Fruit fly (Drosophila melanogaster) whole organism, pupa: Measurements from ENCODE around the gene rictor.

Experiments
- CG10348 ChIP-seq: fragments of 200-800 bp; sonication (Bioruptor generic); IDR thresholded peaks from 2 replicates; pipeline ENCODE4 v1.3.6; 2022; ENCODE audit warnings: missing biosample characterization, missing genetic modification characterization
- CG12605 ChIP-seq: fragments of 200-800 bp; sonication (Bioruptor generic); IDR thresholded peaks from 2 replicates; pipeline ENCODE4 v1.3.6; 2022; ENCODE audit warnings: missing biosample characterization, missing genetic modification characterization
- CG13204 ChIP-seq: fragments of 200-800 bp; sonication (Bioruptor generic); optimal IDR thresholded peaks from 2 replicates; lab custom pipeline; 2018; ENCODE audit warnings: missing biosample characterization, mild to moderate bottlenecking, missing genetic modification characterization, moderate library complexity
- CG14655 ChIP-seq: fragments of 200-800 bp; sonication (Bioruptor generic); optimal IDR thresholded peaks from 3 replicates; lab custom pipeline; 2017; ENCODE audit warnings: mild to moderate bottlenecking, missing biosample characterization, missing genetic modification reagents, missing genetic modification characterization
- CG15710 ChIP-seq: fragments of 200-800 bp; sonication (Bioruptor generic); optimal IDR thresholded peaks from 2 replicates; lab custom pipeline; 2018; ENCODE audit warnings: missing biosample characterization, mild to moderate bottlenecking, missing genetic modification characterization, moderate library complexity
- CG17806 ChIP-seq: fragments of 200-800 bp; sonication (Bioruptor generic); optimal IDR thresholded peaks from 2 replicates; lab custom pipeline; 2018; ENCODE audit warnings: missing biosample characterization, mild to moderate bottlenecking, missing genetic modification characterization, moderate library complexity
- CG32121 ChIP-seq: fragments of 200-800 bp; sonication (Bioruptor generic); IDR thresholded peaks from 2 replicates; pipeline ENCODE4 v1.3.6; 2022; ENCODE audit warnings: missing biosample characterization, missing genetic modification characterization
- CG34367 ChIP-seq: fragments of 200-800 bp; sonication (Bioruptor generic); optimal IDR thresholded peaks from 2 replicates; lab custom pipeline; 2018; ENCODE audit warnings: missing biosample characterization, mild to moderate bottlenecking, missing genetic modification characterization
- CG4496 ChIP-seq: fragments of 200-800 bp; sonication (Bioruptor generic); IDR thresholded peaks from 3 replicates; pipeline ENCODE4 v1.3.6; 2022; ENCODE audit warnings: missing biosample characterization, missing genetic modification characterization
- CG8159 ChIP-seq: fragments of 200-800 bp; sonication (Bioruptor generic); optimal IDR thresholded peaks from 3 replicates; lab custom pipeline; 2018; ENCODE audit warnings: missing biosample characterization, mild to moderate bottlenecking, missing genetic modification characterization, moderate library complexity
- CG8301 ChIP-seq: fragments of 200-800 bp; sonication (Bioruptor generic); optimal IDR thresholded peaks from 2 replicates; lab custom pipeline; 2018; ENCODE audit warnings: missing biosample characterization, mild to moderate bottlenecking, missing genetic modification characterization
- CG9948 ChIP-seq: fragments of 200-800 bp; sonication (Bioruptor generic); optimal IDR thresholded peaks from 2 replicates; lab custom pipeline; 2018; ENCODE audit warnings: missing biosample characterization, mild to moderate bottlenecking, missing genetic modification characterization, moderate library complexity
- D1 ChIP-seq: fragments of 200-800 bp; sonication (Bioruptor generic); optimal IDR thresholded peaks from 2 replicates; lab custom pipeline; 2018; ENCODE audit warnings: missing biosample characterization, mild to moderate bottlenecking, missing genetic modification characterization, moderate library complexity
- EcR ChIP-seq: fragments of 200-800 bp; sonication (Bioruptor generic); optimal IDR thresholded peaks from 3 replicates; lab custom pipeline; 2019; ENCODE audit warnings: missing biosample characterization, missing genetic modification characterization, mild to moderate bottlenecking, moderate library complexity, missing genetic modification reagents
- Ets98B ChIP-seq: fragments of 200-800 bp; sonication (Bioruptor generic); IDR thresholded peaks from 2 replicates; pipeline ENCODE4 v1.3.6; 2022; ENCODE audit warnings: missing biosample characterization, missing genetic modification characterization
- Pif1A ChIP-seq: fragments of 200-800 bp; sonication (Bioruptor generic); optimal IDR thresholded peaks from 3 replicates; lab custom pipeline; 2016; ENCODE audit warnings: missing biosample characterization, missing genetic modification characterization
- Pif1B ChIP-seq: fragments of 200-800 bp; sonication (Bioruptor generic); optimal IDR thresholded peaks from 3 replicates; lab custom pipeline; 2016; ENCODE audit warnings: missing biosample characterization, missing genetic modification characterization
- Snoo ChIP-seq: fragments of 200-800 bp; sonication (Bioruptor generic); optimal IDR thresholded peaks from 3 replicates; lab custom pipeline; 2017; ENCODE audit warnings: missing biosample characterization, mild to moderate bottlenecking, missing genetic modification characterization, inconsistent platforms
- fd96Ca ChIP-seq: fragments of 200-800 bp; sonication (Bioruptor generic); IDR thresholded peaks from 3 replicates; pipeline ENCODE4 v1.3.6; 2022; ENCODE audit warnings: missing biosample characterization, missing genetic modification characterization
- gl ChIP-seq: fragments of 200-800 bp; sonication (Bioruptor generic); optimal IDR thresholded peaks from 2 replicates; lab custom pipeline; 2018; ENCODE audit warnings: missing biosample characterization, mild to moderate bottlenecking, missing genetic modification characterization
- rn ChIP-seq: fragments of 200-800 bp; sonication (Bioruptor generic); IDR thresholded peaks from 2 replicates; pipeline ENCODE4 v1.3.6; 2022; ENCODE audit warnings: missing biosample characterization, missing genetic modification characterization

The rictor gene

DNA sequence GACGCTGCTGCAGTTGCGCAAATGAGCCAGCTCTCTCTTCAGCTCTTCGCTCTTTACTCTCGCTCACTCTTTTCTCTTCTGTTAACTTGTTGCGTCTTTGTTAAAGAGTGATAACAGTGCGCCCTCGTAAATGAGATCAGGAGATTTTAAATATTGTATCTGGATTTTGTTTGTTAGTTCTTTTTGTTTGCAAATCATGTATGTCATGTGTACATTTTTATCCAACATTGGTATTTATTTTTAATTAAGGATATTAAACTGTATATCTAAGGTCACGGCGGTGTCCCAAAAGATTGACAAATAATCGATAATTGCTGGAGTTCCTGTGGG is 37.7 kb upstream of the rictor start:
- no peak for TF ChIP-seq CG13204 (GFP tag; lab: Kevin White, UChicago)
- peak; percentile 48; the same call in 1 of the 2 replicates for TF ChIP-seq CG32121 (GFP tag; lab: Robert Waterston, UW)
- peak; percentile 39 for TF ChIP-seq CG14655 (GFP tag; lab: Kevin White, UChicago)
- TF ChIP-seq D1 = peak; percentile 23
- TF ChIP-seq Snoo (tag; lab: Kevin White, UChicago) = no peak
- peak; percentile 28 for TF ChIP-seq CG34367
- TF ChIP-seq rn (GFP tag; lab: Robert Waterston, UW) = no peak
- TF ChIP-seq CG15710 = peak; percentile 50
- TF ChIP-seq CG8159 = peak; percentile 60
- TF ChIP-seq CG10348 = no peak
- peak; percentile 43; the same call in 1 of the 2 replicates for TF ChIP-seq CG12605
- TF ChIP-seq Pif1A (GFP tag; lab: Kevin White, UChicago) = peak; percentile 37
- TF ChIP-seq fd96Ca (GFP tag; lab: Robert Waterston, UW) = no peak
- TF ChIP-seq CG4496 (GFP tag; lab: Robert Waterston, UW) = peak; percentile 86
- peak; percentile 53 for TF ChIP-seq Pif1B (GFP tag; lab: Kevin White, UChicago)
- TF ChIP-seq CG17806 = peak; percentile 53
- TF ChIP-seq CG9948 (tag; lab: Kevin White, UChicago) = peak; percentile 42
- peak; percentile 84 for TF ChIP-seq EcR (GFP tag; lab: Kevin White, UChicago)
- no peak for TF ChIP-seq gl (tag; lab: Kevin White, UChicago)
- peak; percentile 60 for TF ChIP-seq CG8301 (tag; lab: Kevin White, UChicago)
- peak; percentile 52; the same call in 1 of the 2 replicates for TF ChIP-seq Ets98B

DNA sequence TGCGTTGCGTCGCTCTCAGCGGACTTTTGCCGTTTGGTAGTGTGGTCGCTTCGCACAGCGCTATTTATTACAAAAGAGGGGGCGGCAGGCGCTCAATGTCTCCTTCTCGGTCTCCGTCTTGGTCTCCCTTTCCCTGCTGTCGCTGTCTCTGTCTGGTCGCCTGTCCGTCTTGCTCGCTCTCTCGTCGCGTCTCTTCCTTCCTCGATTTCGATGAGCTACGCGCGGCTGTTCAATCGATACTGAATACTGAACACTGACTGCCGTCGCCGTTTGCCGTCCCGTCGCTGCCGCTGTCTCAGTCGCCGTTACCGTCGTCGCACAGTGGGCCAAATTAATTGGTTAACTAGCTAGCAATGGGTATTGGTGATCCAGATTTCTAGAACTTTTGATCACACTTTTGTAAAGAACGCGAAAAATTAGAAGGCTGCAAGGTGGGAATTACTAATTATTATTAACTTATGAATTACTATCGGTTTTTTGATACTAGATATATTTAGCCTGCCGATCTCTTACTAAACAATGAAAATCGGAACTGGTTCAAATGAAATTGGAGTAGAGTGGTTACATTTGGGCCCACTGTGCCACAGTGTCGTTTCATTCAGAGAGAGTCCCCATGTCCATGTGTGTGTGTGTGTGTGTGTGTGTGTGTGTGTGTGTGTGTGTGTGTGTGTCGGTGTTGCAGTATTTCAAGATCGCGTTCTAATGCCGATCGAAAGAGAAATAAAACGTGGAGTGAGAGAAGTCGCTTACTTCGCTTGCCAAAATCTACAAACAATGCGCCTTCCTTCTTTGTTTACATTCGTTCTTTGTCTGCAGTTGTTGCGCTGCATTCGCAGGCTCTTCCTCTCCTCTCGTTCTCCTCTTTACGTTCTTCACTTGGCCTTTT is 37.1 kb upstream of the rictor start, which contains the start of gene CG8034:
CG8034 (minus strand) TSS at position 264 of the 886 bp plus-strand sequence.
- TF ChIP-seq CG12605 (peak; percentile 91), CG13204 (GFP tag; lab: Kevin White, UChicago) (peak; percentile 98), CG17806 (peak; percentile 96), CG14655 (GFP tag; lab: Kevin White, UChicago) (peak; percentile 99), CG9948 (tag; lab: Kevin White, UChicago) (peak; percentile 99), EcR (GFP tag; lab: Kevin White, UChicago) (peak; percentile 38), CG15710 (peak; percentile 98), CG32121 (GFP tag; lab: Robert Waterston, UW) (peak; percentile 95), Pif1B (GFP tag; lab: Kevin White, UChicago) (peak; percentile 98), gl (tag; lab: Kevin White, UChicago) (peak; percentile 95), CG8159 (peak; percentile 99), Ets98B (peak; percentile 92), CG10348 (peak; percentile 91), CG34367 (peak; percentile 96), fd96Ca (GFP tag; lab: Robert Waterston, UW) (peak; percentile 97), CG8301 (tag; lab: Kevin White, UChicago) (peak; percentile 98), Snoo (tag; lab: Kevin White, UChicago) (peak; percentile 98), CG4496 (GFP tag; lab: Robert Waterston, UW) (peak; percentile 97), Pif1A (GFP tag; lab: Kevin White, UChicago) (peak; percentile 98), rn (GFP tag; lab: Robert Waterston, UW) (peak; percentile 85), D1 (peak; percentile 97)
- TF ChIP-seq, all 21 proteins: peak for 21

- TF ChIP-seq CG13204 (GFP tag; lab: Kevin White, UChicago) (no peak), Ets98B (no peak), EcR (GFP tag; lab: Kevin White, UChicago) (peak; percentile 64)
Observed at dm6 chrX:19295831-19296423, 34.9 kb upstream of the rictor start.

DNA sequence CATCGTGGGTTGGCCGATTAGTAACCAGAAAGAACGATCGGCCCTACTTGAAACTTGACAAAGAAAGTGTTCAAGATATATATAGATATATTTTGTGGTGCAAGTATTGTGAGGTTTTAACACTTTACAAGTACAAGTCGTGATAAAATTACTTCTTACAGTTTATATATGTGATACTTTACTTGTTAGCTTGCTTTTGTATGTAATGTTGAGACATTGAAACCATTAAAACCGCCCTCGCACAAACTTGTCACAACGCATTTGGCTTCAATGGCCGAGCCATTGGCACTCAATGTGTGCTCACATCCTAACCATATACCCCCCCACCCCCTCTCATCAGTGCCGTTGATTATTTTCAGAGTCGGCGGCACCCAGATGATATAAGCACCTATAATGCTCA is 33.9 kb upstream of the rictor start:
- TF ChIP-seq Snoo (tag; lab: Kevin White, UChicago) (no peak), Ets98B (no peak), CG34367 (no peak), CG12605 (no peak), rn (GFP tag; lab: Robert Waterston, UW) (no peak), CG14655 (GFP tag; lab: Kevin White, UChicago) (no peak), CG8301 (tag; lab: Kevin White, UChicago) (no peak)
- TF ChIP-seq, all 21 proteins: peak for 0

dm6 chrX:19294030-19294429 is 33.0 kb upstream of the rictor start:
- no peak for TF ChIP-seq CG17806
- no peak for TF ChIP-seq CG8159
- no peak for TF ChIP-seq CG12605
- TF ChIP-seq Pif1B (GFP tag; lab: Kevin White, UChicago) = no peak
- no peak for TF ChIP-seq rn (GFP tag; lab: Robert Waterston, UW)
- no peak for TF ChIP-seq gl (tag; lab: Kevin White, UChicago)
- TF ChIP-seq CG32121 (GFP tag; lab: Robert Waterston, UW) = no peak

DNA sequence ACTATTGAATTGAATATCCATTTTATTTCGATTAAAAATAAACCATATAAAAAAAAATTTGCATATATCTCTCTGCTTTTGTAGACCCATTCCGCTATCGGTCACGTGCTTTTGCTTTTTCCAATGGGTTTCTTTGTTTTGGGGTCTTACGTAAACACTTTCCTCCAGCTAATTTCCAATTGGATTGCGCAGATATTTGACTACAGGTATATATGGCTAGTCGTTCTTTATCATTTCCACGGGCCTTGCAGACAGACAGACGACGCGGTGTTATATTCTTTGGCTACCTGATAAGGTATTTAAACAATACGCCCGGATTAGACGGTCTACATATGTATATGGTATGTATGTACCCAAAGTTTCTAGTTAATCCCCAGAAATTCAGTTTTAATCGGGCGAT is 32.3 kb upstream of the rictor start:
- TF ChIP-seq CG8301 (tag; lab: Kevin White, UChicago) (no peak), CG9948 (tag; lab: Kevin White, UChicago) (no peak), CG8159 (no peak), Pif1B (GFP tag; lab: Kevin White, UChicago) (no peak), CG15710 (no peak), rn (GFP tag; lab: Robert Waterston, UW) (no peak), CG13204 (GFP tag; lab: Kevin White, UChicago) (no peak), gl (tag; lab: Kevin White, UChicago) (no peak), fd96Ca (GFP tag; lab: Robert Waterston, UW) (no peak), CG34367 (no peak), Snoo (tag; lab: Kevin White, UChicago) (no peak)
